Fruit fly (Drosophila melanogaster) whole organism, prepupa: ENCODE measurements around the gene CG13694.

ENCODE experiments used
- CG16779 ChIP-seq: fragments of 200-800 bp; sonication (Bioruptor generic); optimal IDR thresholded peaks from 3 replicates; lab custom pipeline; 2017; ENCODE audit warnings: missing biosample characterization, mild to moderate bottlenecking, missing genetic modification characterization
- CG31627 ChIP-seq: fragments of 200-800 bp; sonication (Bioruptor generic); optimal IDR thresholded peaks from 3 replicates; lab custom pipeline; 2016; ENCODE audit warnings: missing biosample characterization, missing genetic modification characterization
- CG6276 ChIP-seq: fragments of 200-800 bp; sonication (Bioruptor generic); optimal IDR thresholded peaks from 2 replicates; lab custom pipeline; 2017; ENCODE audit warnings: missing biosample characterization, mild to moderate bottlenecking, missing genetic modification characterization
- CG6808 ChIP-seq: fragments of 200-800 bp; sonication (Bioruptor generic); optimal IDR thresholded peaks from 3 replicates; lab custom pipeline; 2017; ENCODE audit warnings: missing biosample characterization, missing genetic modification characterization, mild to moderate bottlenecking, moderate library complexity, missing genetic modification reagents
- CG6854 ChIP-seq: fragments of 200-800 bp; sonication (Bioruptor generic); optimal IDR thresholded peaks from 2 replicates; lab custom pipeline; 2017; ENCODE audit warnings: missing biosample characterization, mild to moderate bottlenecking, missing genetic modification characterization
- CG9139 ChIP-seq: fragments of 200-800 bp; sonication (Bioruptor generic); optimal IDR thresholded peaks from 3 replicates; lab custom pipeline; 2017; ENCODE audit warnings: missing biosample characterization, mild to moderate bottlenecking, missing genetic modification characterization
- Eip78C ChIP-seq: fragments of 200-800 bp; sonication (Bioruptor generic); peaks from one replicate; lab custom pipeline; 2016; ENCODE audit warnings: missing biosample characterization, missing genetic modification characterization
- lz ChIP-seq: fragments of 200-800 bp; sonication (Bioruptor generic); optimal IDR thresholded peaks from 3 replicates; lab custom pipeline; 2016; ENCODE audit warnings: missing biosample characterization, missing genetic modification characterization

DNA sequence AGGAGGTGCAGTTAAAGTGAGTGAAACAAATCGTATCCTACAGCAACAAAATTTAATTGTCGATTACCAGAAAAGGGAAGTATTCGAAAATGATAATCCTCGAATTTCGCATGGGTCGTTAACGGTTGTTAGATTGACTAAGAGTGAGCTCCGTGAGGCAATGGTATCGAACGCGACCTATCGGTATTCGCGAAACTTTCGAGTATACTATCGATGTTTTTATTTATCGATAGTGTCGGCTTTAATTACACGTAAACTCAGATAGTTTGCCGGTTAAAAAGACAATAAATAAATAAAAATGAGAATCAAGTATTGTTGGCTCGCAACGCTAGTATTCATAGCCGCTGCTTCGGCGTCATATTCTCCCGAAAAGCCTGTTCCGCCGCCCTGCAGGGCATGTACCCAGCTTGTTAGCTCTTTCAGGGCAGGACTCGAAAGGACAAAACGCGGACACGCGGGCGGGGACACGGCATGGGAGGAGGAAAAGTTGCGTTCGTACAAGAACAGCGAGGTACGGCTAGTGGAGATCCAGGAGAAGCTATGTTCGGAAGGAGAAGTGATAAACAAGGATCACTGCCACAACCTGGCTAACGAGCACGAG lies 14.0 kb downstream of the CG13694 start, which contains the start of gene Creld:
- TF ChIP-seq CG31627 (GFP tag; lab: Kevin White, UChicago) (no peak), CG6808 (no peak), CG9139 (GFP tag; lab: Kevin White, UChicago) (no peak), Eip78C (GFP tag; lab: Kevin White, UChicago) (no peak), lz (no peak), CG16779 (no peak), CG6276 (GFP tag; lab: Kevin White, UChicago) (no peak), CG6854 (no peak)
